In the genomic region with DNA sequence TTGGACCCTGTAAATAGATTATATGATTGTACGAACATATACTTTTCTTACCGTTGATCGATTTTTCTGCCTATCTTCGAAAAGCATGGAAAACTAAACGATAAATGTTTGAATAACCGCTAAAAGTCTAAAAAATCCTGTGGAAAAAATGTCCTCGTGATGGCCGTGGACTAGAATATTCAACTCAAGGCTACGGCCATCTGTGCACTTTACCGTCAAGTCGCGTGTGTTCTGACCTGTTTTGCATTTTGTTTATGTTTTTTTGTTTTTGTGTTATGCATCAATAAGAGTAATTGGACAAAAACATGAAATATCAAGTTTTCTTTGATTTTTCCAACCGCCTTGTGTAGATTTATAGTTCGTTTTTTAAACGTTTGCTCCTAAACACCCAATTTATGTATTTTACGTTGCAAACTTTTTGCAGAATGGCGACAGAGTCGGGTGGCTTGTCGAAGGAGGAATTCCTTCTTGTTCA, we compare ENCODE assay signal across 6 worm cellular contexts.
A peak's percentile ranks its signal among the peaks of the same experiment; 100 is the strongest.
TF ChIP-seq lines count a peak whose summit lies in the region.

Gene hda-6, minus strand, starts transcription at position 172 of the 475 bp plus-strand sequence.
Gene F41H10.4, plus strand, starts transcription at position 425 of the 475 bp plus-strand sequence.

TF ChIP-seq in whole organism, L1 larva, 84 proteins besides CTCF, POLR2A, EP300 and RAD21 (continued from another document and continues in another):
- peak; percentile 43 for TF ChIP-seq lin-13 (GFP tag; optimal IDR thresholded peaks at IDR 0.05; lab: Kevin White, UChicago)
- peak; percentile 88 for TF ChIP-seq tbx-2 (tag; optimal IDR thresholded peaks at IDR 0.05; lab: Kevin White, UChicago)
- TF ChIP-seq ztf-4 (tag; optimal IDR thresholded peaks at IDR 0.05; lab: Kevin White, UChicago): peak; percentile 34
- TF ChIP-seq efl-1 (optimal IDR thresholded peaks at IDR 0.05; lab: Kevin White, UChicago): peak; percentile 65 to 83
- peak; percentile 82 to 98 for TF ChIP-seq efl-1 (GFP tag; optimal IDR thresholded peaks at IDR 0.05 in 1 of 2; lab: Kevin White, UChicago)
- no peak for TF ChIP-seq fos-1 (tag; optimal IDR thresholded peaks at IDR 0.05; lab: Kevin White, UChicago)
- TF ChIP-seq xbp-1 (tag; optimal IDR thresholded peaks at IDR 0.05; lab: Kevin White, UChicago): peak; percentile 87
- peak; percentile 85 for TF ChIP-seq ceh-90 (tag; optimal IDR thresholded peaks at IDR 0.05; lab: Kevin White, UChicago)
- TF ChIP-seq unc-98 (GFP tag; IDR thresholded peaks at IDR 0.05; lab: Robert Waterston, UW): peak; percentile 59; the same call in 1 of the 2 replicates
- TF ChIP-seq egl-27 (tag; optimal IDR thresholded peaks at IDR 0.05; lab: Kevin White, UChicago): no peak
- no peak for TF ChIP-seq nhr-28 (tag; optimal IDR thresholded peaks at IDR 0.05; lab: Kevin White, UChicago)
- no peak for TF ChIP-seq jun-1 (tag; optimal IDR thresholded peaks at IDR 0.05; lab: Kevin White, UChicago)
- peak; percentile 92 for TF ChIP-seq unc-130 (tag; optimal IDR thresholded peaks at IDR 0.05; lab: Kevin White, UChicago)
- no peak for TF ChIP-seq nhr-11 (tag; optimal IDR thresholded peaks at IDR 0.05; lab: Kevin White, UChicago)
- TF ChIP-seq C04F5.9 (tag; optimal IDR thresholded peaks at IDR 0.05; lab: Kevin White, UChicago): peak; percentile 40
- no peak for TF ChIP-seq ceh-88 (GFP tag; IDR thresholded peaks at IDR 0.05; lab: Robert Waterston, UW)
- peak; percentile 72 for TF ChIP-seq unc-86 (tag; optimal IDR thresholded peaks at IDR 0.05; lab: Kevin White, UChicago)
- TF ChIP-seq ets-5 (GFP tag; IDR thresholded peaks at IDR 0.05; lab: Robert Waterston, UW): no peak
- peak; percentile 93 for TF ChIP-seq mep-1 (tag; optimal IDR thresholded peaks at IDR 0.05; lab: Kevin White, UChicago)
- peak; percentile 71 for TF ChIP-seq fkh-8 (tag; optimal IDR thresholded peaks at IDR 0.05; lab: Kevin White, UChicago)
- TF ChIP-seq sup-37 (GFP tag; optimal IDR thresholded peaks at IDR 0.05; lab: Kevin White, UChicago): no peak

TF ChIP-seq in whole organism, L2 larva, 48 proteins besides CTCF, POLR2A, EP300 and RAD21 (continued from another document):
- TF ChIP-seq Y55F3AM.14 (GFP tag; optimal IDR thresholded peaks at IDR 0.05; lab: Kevin White, UChicago): no peak
- peak; percentile 64 for TF ChIP-seq sma-3 (GFP tag; optimal IDR thresholded peaks at IDR 0.05; lab: Kevin White, UChicago)
- TF ChIP-seq ceh-82 (tag; optimal IDR thresholded peaks at IDR 0.05; lab: Kevin White, UChicago): no peak
- no peak for TF ChIP-seq nhr-10 (tag; optimal IDR thresholded peaks at IDR 0.05; lab: Kevin White, UChicago)
- peak; percentile 70 to 91 for TF ChIP-seq lsy-2 (tag; optimal IDR thresholded peaks at IDR 0.05; lab: Kevin White, UChicago)
- peak; percentile 69 for TF ChIP-seq F13H6.1 (tag; optimal IDR thresholded peaks at IDR 0.05; lab: Kevin White, UChicago)
- TF ChIP-seq sma-9 (GFP tag; optimal IDR thresholded peaks at IDR 0.05; lab: Kevin White, UChicago): peak; percentile 83
- no peak for TF ChIP-seq sma-9 (tag; optimal IDR thresholded peaks at IDR 0.05; lab: Kevin White, UChicago)
- peak; percentile 72 for TF ChIP-seq crh-2 (tag; optimal IDR thresholded peaks at IDR 0.05; lab: Kevin White, UChicago)
- TF ChIP-seq nhr-129 (tag; optimal IDR thresholded peaks at IDR 0.05; lab: Kevin White, UChicago): peak; percentile 76
- TF ChIP-seq ztf-1 (GFP tag; conservative IDR thresholded peaks at IDR 0.05; lab: Robert Waterston, UW): no peak
- peak in 1 of 2 experiments; percentile 29 for TF ChIP-seq mdl-1 (tag; optimal IDR thresholded peaks at IDR 0.05; lab: Kevin White, UChicago)
- peak; percentile 24 for TF ChIP-seq egl-27 (tag; optimal IDR thresholded peaks at IDR 0.05; lab: Kevin White, UChicago)
- TF ChIP-seq nhr-77 (tag; optimal IDR thresholded peaks at IDR 0.05; lab: Kevin White, UChicago): no peak
- peak; percentile 86 for TF ChIP-seq C34F6.9 (tag; optimal IDR thresholded peaks at IDR 0.05; lab: Kevin White, UChicago)
- TF ChIP-seq peb-1 (tag; optimal IDR thresholded peaks at IDR 0.05; lab: Kevin White, UChicago): no peak
- peak; percentile 87 for TF ChIP-seq nhr-25 (tag; optimal IDR thresholded peaks at IDR 0.05; lab: Kevin White, UChicago)
- TF ChIP-seq nhr-11 (tag; optimal IDR thresholded peaks at IDR 0.05; lab: Kevin White, UChicago): no peak

TF ChIP-seq in whole organism, L3 larva, 47 proteins besides CTCF, POLR2A, EP300 and RAD21 (continued from another document):
- TF ChIP-seq nfya-1 (tag; optimal IDR thresholded peaks at IDR 0.05; lab: Kevin White, UChicago; ENCODE audit: insufficient read depth) (peak; percentile 75), snpc-4 (tag; optimal IDR thresholded peaks at IDR 0.05; lab: Kevin White, UChicago) (peak; percentile 92), elt-2 (tag; optimal IDR thresholded peaks at IDR 0.05; lab: Kevin White, UChicago) (peak; percentile 28), pha-4 (tag; optimal IDR thresholded peaks at IDR 0.05; lab: Kevin White, UChicago) (peak; percentile 75), lin-39 (tag; optimal IDR thresholded peaks at IDR 0.05; lab: Kevin White, UChicago) (peak; percentile 33)

TF ChIP-seq in whole organism, L4 larva, 104 proteins besides CTCF, POLR2A, EP300 and RAD21 (continued from another document and continues in another):
- TF ChIP-seq gei-8 (GFP tag; optimal IDR thresholded peaks at IDR 0.05; lab: Kevin White, UChicago): no peak
- TF ChIP-seq hif-1 (tag; optimal IDR thresholded peaks at IDR 0.05; lab: Kevin White, UChicago): peak in 1 of 2 experiments; percentile 78
- no peak for TF ChIP-seq F37D6.2 (tag; optimal IDR thresholded peaks at IDR 0.05; lab: Kevin White, UChicago)
- peak; percentile 68 for TF ChIP-seq mxl-3 (GFP tag; optimal IDR thresholded peaks at IDR 0.05; lab: Kevin White, UChicago)
- TF ChIP-seq arid-1 (GFP tag; conservative IDR thresholded peaks at IDR 0.05; lab: Robert Waterston, UW): 0 out of 2 replicates have a peak, but pooled peaks have one; percentile 27
- no peak for TF ChIP-seq set-16 (GFP tag; IDR thresholded peaks at IDR 0.05; lab: Robert Waterston, UW)
- no peak for TF ChIP-seq hmg-1.1 (GFP tag; IDR thresholded peaks at IDR 0.05; lab: Robert Waterston, UW)
- no peak for TF ChIP-seq daf-12 (tag; optimal IDR thresholded peaks at IDR 0.05; lab: Kevin White, UChicago)
- no peak for TF ChIP-seq zag-1 (tag; optimal IDR thresholded peaks at IDR 0.05; lab: Kevin White, UChicago)
- 0 out of 2 replicates have a peak, but pooled peaks have one; percentile 38 for TF ChIP-seq madf-9 (GFP tag; conservative IDR thresholded peaks at IDR 0.05; lab: Robert Waterston, UW)
- TF ChIP-seq lsy-2 (tag; optimal IDR thresholded peaks at IDR 0.05; lab: Kevin White, UChicago): peak in 1 of 2 experiments; percentile 91
- TF ChIP-seq nhr-111 (GFP tag; optimal IDR thresholded peaks at IDR 0.05; lab: Kevin White, UChicago): no peak
- TF ChIP-seq jun-1 (tag; optimal IDR thresholded peaks at IDR 0.05; lab: Kevin White, UChicago): no peak
- no peak for TF ChIP-seq ceh-28 (tag; optimal IDR thresholded peaks at IDR 0.05; lab: Kevin White, UChicago)
- TF ChIP-seq zip-11 (GFP tag; IDR thresholded peaks at IDR 0.05; lab: Robert Waterston, UW): no peak
- peak; percentile 79 for TF ChIP-seq lin-38 (GFP tag; IDR thresholded peaks at IDR 0.05; lab: Robert Waterston, UW)
- peak in 1 of 2 experiments; percentile 83 for TF ChIP-seq daf-16 (GFP tag; optimal IDR thresholded peaks at IDR 0.05; lab: Kevin White, UChicago)
- TF ChIP-seq daf-16 (tag; optimal IDR thresholded peaks at IDR 0.05; lab: Kevin White, UChicago): peak; percentile 71
- no peak for TF ChIP-seq skn-1 (tag; optimal IDR thresholded peaks at IDR 0.05; lab: Kevin White, UChicago)
- no peak for TF ChIP-seq aly-2 (tag; optimal IDR thresholded peaks at IDR 0.05; lab: Kevin White, UChicago)
- peak; percentile 85 for TF ChIP-seq unc-130 (GFP tag; optimal IDR thresholded peaks at IDR 0.05; lab: Kevin White, UChicago)
- TF ChIP-seq mep-1 (tag; optimal IDR thresholded peaks at IDR 0.05; lab: Kevin White, UChicago): peak; percentile 77
- no peak for TF ChIP-seq ceh-32 (tag; optimal IDR thresholded peaks at IDR 0.05; lab: Kevin White, UChicago; ENCODE audit: poor library complexity)
- TF ChIP-seq lin-1 (GFP tag; IDR thresholded peaks at IDR 0.05; lab: Robert Waterston, UW): no peak
- no peak for TF ChIP-seq sdz-12 (GFP tag; optimal IDR thresholded peaks at IDR 0.05; lab: Kevin White, UChicago)
- TF ChIP-seq rbr-2 (tag; optimal IDR thresholded peaks at IDR 0.05; lab: Kevin White, UChicago): peak; percentile 34
- TF ChIP-seq snpc-4 (tag; optimal IDR thresholded peaks at IDR 0.05; lab: Kevin White, UChicago): no peak
- no peak for TF ChIP-seq ztf-11 (tag; optimal IDR thresholded peaks at IDR 0.05; lab: Kevin White, UChicago)
- TF ChIP-seq nhr-42 (GFP tag; IDR thresholded peaks at IDR 0.05; lab: Robert Waterston, UW): no peak

TF ChIP-seq in whole organism, late embryonic, 69 proteins besides CTCF, POLR2A, EP300 and RAD21 (continued from another document):
- no peak for TF ChIP-seq che-1 (tag; optimal IDR thresholded peaks at IDR 0.05; lab: Kevin White, UChicago)
- peak; percentile 36 for TF ChIP-seq hlh-8 (tag; optimal IDR thresholded peaks at IDR 0.05; lab: Kevin White, UChicago)
- TF ChIP-seq hlh-30 (tag; optimal IDR thresholded peaks at IDR 0.05; lab: Kevin White, UChicago; ENCODE audit: insufficient read depth): peak; percentile 82
- peak; percentile 54 for TF ChIP-seq tbx-7 (tag; optimal IDR thresholded peaks at IDR 0.05; lab: Kevin White, UChicago)
- peak; percentile 23 for TF ChIP-seq zip-5 (tag; optimal IDR thresholded peaks at IDR 0.05; lab: Kevin White, UChicago)
- peak; percentile 49 for TF ChIP-seq rnt-1 (tag; optimal IDR thresholded peaks at IDR 0.05; lab: Kevin White, UChicago)
- TF ChIP-seq unc-42 (tag; optimal IDR thresholded peaks at IDR 0.05; lab: Kevin White, UChicago): no peak
- TF ChIP-seq nfya-1 (tag; optimal IDR thresholded peaks at IDR 0.05; lab: Kevin White, UChicago): peak; percentile 33

TF ChIP-seq in whole organism, young adult, 124 proteins besides CTCF, POLR2A, EP300 and RAD21 (continued from another document and continues in another):
- TF ChIP-seq snpc-4 (GFP tag; optimal IDR thresholded peaks at IDR 0.05; lab: Kevin White, UChicago) (no peak), snpc-4 (tag; optimal IDR thresholded peaks at IDR 0.05; lab: Kevin White, UChicago) (peak; percentile 33 to 86 (median 68)), cebp-2 (GFP tag; IDR thresholded peaks at IDR 0.05; lab: Robert Waterston, UW) (no peak), ztf-18 (tag; optimal IDR thresholded peaks at IDR 0.05; lab: Kevin White, UChicago) (peak; percentile 39), akir-1 (GFP tag; optimal IDR thresholded peaks at IDR 0.05; lab: Kevin White, UChicago) (no peak), Y56A3A.18 (GFP tag; IDR thresholded peaks at IDR 0.05; lab: Robert Waterston, UW) (no peak), ceh-100 (GFP tag; IDR thresholded peaks at IDR 0.05; lab: Robert Waterston, UW) (0 out of 2 replicates have a peak, but pooled peaks have one; percentile 11), ets-4 (GFP tag; optimal IDR thresholded peaks at IDR 0.05; lab: Kevin White, UChicago) (no peak), unc-62 (GFP tag; optimal IDR thresholded peaks at IDR 0.05; lab: Kevin White, UChicago) (no peak), dpl-1 (GFP tag; optimal IDR thresholded peaks at IDR 0.05; lab: Kevin White, UChicago) (peak; percentile 3), xnd-1 (tag; optimal IDR thresholded peaks at IDR 0.05; lab: Kevin White, UChicago) (no peak), bed-2 (GFP tag; IDR thresholded peaks at IDR 0.05; lab: Robert Waterston, UW) (no peak), F49E8.2 (tag; optimal IDR thresholded peaks at IDR 0.05; lab: Kevin White, UChicago; ENCODE audit: insufficient read depth) (no peak), aptf-3 (GFP tag; IDR thresholded peaks at IDR 0.05; lab: Robert Waterston, UW) (no peak), snpc-1.1 (tag; optimal IDR thresholded peaks at IDR 0.05; lab: Kevin White, UChicago; ENCODE audit: insufficient read depth) (peak; percentile 65), dpff-1 (tag; optimal IDR thresholded peaks at IDR 0.05; lab: Kevin White, UChicago) (no peak), ceh-91 (GFP tag; IDR thresholded peaks at IDR 0.05; lab: Robert Waterston, UW) (0 out of 2 replicates have a peak, but pooled peaks have one; percentile 8), nhr-80 (tag; optimal IDR thresholded peaks at IDR 0.05; lab: Kevin White, UChicago) (peak; percentile 20), efl-1 (GFP tag; optimal IDR thresholded peaks at IDR 0.05; lab: Kevin White, UChicago) (peak; percentile 34), nfya-2 (GFP tag; IDR thresholded peaks at IDR 0.05; lab: Robert Waterston, UW) (no peak), rpc-1 (optimal IDR thresholded peaks at IDR 0.05; lab: Kevin White, UChicago) (no peak), rpc-1 (tag; optimal IDR thresholded peaks at IDR 0.05; lab: Kevin White, UChicago) (no peak), hlh-26 (GFP tag; conservative IDR thresholded peaks at IDR 0.05; lab: Robert Waterston, UW) (no peak), zim-3 (tag; optimal IDR thresholded peaks at IDR 0.05; lab: Kevin White, UChicago) (no peak), let-607 (tag; optimal IDR thresholded peaks at IDR 0.05; lab: Kevin White, UChicago) (peak in 1 of 2 experiments; percentile 9), ama-1 (optimal IDR thresholded peaks at IDR 0.05; lab: Kevin White, UChicago) (no peak), ama-1 (GFP tag; optimal IDR thresholded peaks at IDR 0.05; lab: Kevin White, UChicago) (no peak), sptf-2 (GFP tag; optimal IDR thresholded peaks at IDR 0.05; lab: Kevin White, UChicago) (no peak), nfya-1 (tag; optimal IDR thresholded peaks at IDR 0.05; lab: Kevin White, UChicago; ENCODE audit: borderline replicate concordance, insufficient read depth) (no peak), B0261.1 (tag; optimal IDR thresholded peaks at IDR 0.05; lab: Kevin White, UChicago) (no peak), K12H6.12 (tag; optimal IDR thresholded peaks at IDR 0.05; lab: Kevin White, UChicago) (peak; percentile 24), snpc-1.3 (tag; optimal IDR thresholded peaks at IDR 0.05; lab: Kevin White, UChicago; ENCODE audit: insufficient read depth) (peak; percentile 47), F10E7.11 (tag; optimal IDR thresholded peaks at IDR 0.05; lab: Kevin White, UChicago) (no peak), egl-18 (GFP tag; IDR thresholded peaks at IDR 0.05; lab: Robert Waterston, UW) (no peak), pbrm-1 (GFP tag; IDR thresholded peaks at IDR 0.05; lab: Robert Waterston, UW) (peak; percentile 31; the same call in 1 of the 2 replicates), lag-1 (GFP tag; IDR thresholded peaks at IDR 0.05; lab: Robert Waterston, UW) (no peak), fkh-3 (tag; optimal IDR thresholded peaks at IDR 0.05; lab: Kevin White, UChicago) (no peak), cebp-1 (GFP tag; IDR thresholded peaks at IDR 0.05; lab: Robert Waterston, UW) (no peak), cebp-1 (tag; optimal IDR thresholded peaks at IDR 0.05; lab: Kevin White, UChicago) (peak; percentile 57), tbx-9 (tag; optimal IDR thresholded peaks at IDR 0.05; lab: Kevin White, UChicago; ENCODE audit: borderline replicate concordance) (no peak), madf-6 (GFP tag; IDR thresholded peaks at IDR 0.05; lab: Robert Waterston, UW) (peak; percentile 59; the same call in 1 of the 2 replicates), B0019.2 (GFP tag; conservative IDR thresholded peaks at IDR 0.05; lab: Robert Waterston, UW) (no peak), ztf-22 (GFP tag; optimal IDR thresholded peaks at IDR 0.05; lab: Kevin White, UChicago) (no peak), ceh-40 (GFP tag; IDR thresholded peaks at IDR 0.05; lab: Robert Waterston, UW) (no peak), aptf-2 (GFP tag; conservative IDR thresholded peaks at IDR 0.05; lab: Robert Waterston, UW) (no peak), Y95B8A.8 (GFP tag; IDR thresholded peaks at IDR 0.05; lab: Robert Waterston, UW) (no peak), nfyb-1 (GFP tag; IDR thresholded peaks at IDR 0.05; lab: Robert Waterston, UW) (peak; percentile 40; the same call in 1 of the 2 replicates), madf-8 (GFP tag; conservative IDR thresholded peaks at IDR 0.05; lab: Robert Waterston, UW) (no peak), lin-26 (GFP tag; IDR thresholded peaks at IDR 0.05; lab: Robert Waterston, UW) (no peak), F57C9.4 (tag; optimal IDR thresholded peaks at IDR 0.05; lab: Kevin White, UChicago) (no peak), zfh-2 (GFP tag; conservative IDR thresholded peaks at IDR 0.05; lab: Robert Waterston, UW) (no peak), ekl-4 (GFP tag; IDR thresholded peaks at IDR 0.05; lab: Robert Waterston, UW) (peak; percentile 55; the same call in 1 of the 2 replicates), F52B5.7 (tag; optimal IDR thresholded peaks at IDR 0.05; lab: Kevin White, UChicago) (no peak)
